Worm (Caenorhabditis elegans): ENCODE results near the gene R11G1.11.

The R11G1.11 gene

ce11 chrX:3625599-3625998 lies 29.1 kb upstream of the R11G1.11 start:
- TF ChIP-seq nhr-237 (tag; optimal IDR thresholded peaks at IDR 0.05) = no peak
- no peak for TF ChIP-seq ceh-43 (GFP tag; optimal IDR thresholded peaks at IDR 0.05)
- no peak for TF ChIP-seq ces-1 (GFP tag; optimal IDR thresholded peaks at IDR 0.05)
- no peak for TF ChIP-seq ceh-83 (GFP tag; optimal IDR thresholded peaks at IDR 0.05)
- no peak for TF ChIP-seq nhr-12 (tag; optimal IDR thresholded peaks at IDR 0.05)
- TF ChIP-seq mls-2 (tag; optimal IDR thresholded peaks at IDR 0.05) = no peak
- no peak for TF ChIP-seq unc-39 (tag; optimal IDR thresholded peaks at IDR 0.05)
- TF ChIP-seq mep-1 (tag; optimal IDR thresholded peaks at IDR 0.05) = no peak
- no peak for TF ChIP-seq sem-2 (GFP tag; optimal IDR thresholded peaks at IDR 0.05)
- TF ChIP-seq nhr-2 (tag; optimal IDR thresholded peaks at IDR 0.05) = no peak
- no peak for TF ChIP-seq nhr-76 (tag; optimal IDR thresholded peaks at IDR 0.05)
- no peak for TF ChIP-seq blmp-1 (tag; optimal IDR thresholded peaks at IDR 0.05)
- no peak for TF ChIP-seq pha-4 (tag; optimal IDR thresholded peaks at IDR 0.05)
- no peak for TF ChIP-seq unc-62 (GFP tag; optimal IDR thresholded peaks at IDR 0.05)
- no peak for TF ChIP-seq flh-1 (GFP tag; optimal IDR thresholded peaks at IDR 0.05)
- TF ChIP-seq lsy-2 (tag; optimal IDR thresholded peaks at IDR 0.05) = no peak
- TF ChIP-seq lin-32 (GFP tag; optimal IDR thresholded peaks at IDR 0.05) = no peak
- TF ChIP-seq ztf-11 (tag; optimal IDR thresholded peaks at IDR 0.05) = no peak
- TF ChIP-seq bed-3 (GFP tag; optimal IDR thresholded peaks at IDR 0.05) = no peak

- TF ChIP-seq ztf-11 (tag; optimal IDR thresholded peaks at IDR 0.05) (no peak), lsy-2 (tag; optimal IDR thresholded peaks at IDR 0.05) (no peak), nhr-2 (tag; optimal IDR thresholded peaks at IDR 0.05) (no peak), elt-3 (tag; optimal IDR thresholded peaks at IDR 0.05) (no peak), ham-2 (GFP tag; optimal IDR thresholded peaks at IDR 0.05) (no peak)
Observed at ce11 chrX:3628016-3628415, 26.7 kb upstream of the R11G1.11 start, which contains the start of gene vep-2. TSS of gene vep-2 (plus strand) at chrX:3628316.

ce11 chrX:3630090-3630489 lies 24.6 kb upstream of the R11G1.11 start:
- TF ChIP-seq elt-3 (tag; optimal IDR thresholded peaks at IDR 0.05) (no peak), snpc-4 (tag; optimal IDR thresholded peaks at IDR 0.05) (no peak), nhr-28 (tag; optimal IDR thresholded peaks at IDR 0.05) (no peak), nhr-2 (tag; optimal IDR thresholded peaks at IDR 0.05) (no peak), unc-39 (tag; optimal IDR thresholded peaks at IDR 0.05) (no peak), lin-32 (GFP tag; optimal IDR thresholded peaks at IDR 0.05) (no peak), ceh-39 (tag; optimal IDR thresholded peaks at IDR 0.05) (no peak), mep-1 (tag; optimal IDR thresholded peaks at IDR 0.05) (no peak), ham-2 (GFP tag; optimal IDR thresholded peaks at IDR 0.05) (no peak), sptf-1 (tag; optimal IDR thresholded peaks at IDR 0.05) (no peak), M03D4.4 (tag; optimal IDR thresholded peaks at IDR 0.05) (no peak)

- TF ChIP-seq unc-39 (tag; optimal IDR thresholded peaks at IDR 0.05) (no peak), tbx-8 (GFP tag; optimal IDR thresholded peaks at IDR 0.05) (peak; percentile 98), ceh-83 (GFP tag; optimal IDR thresholded peaks at IDR 0.05) (no peak), ceh-39 (tag; optimal IDR thresholded peaks at IDR 0.05) (no peak), hlh-1 (tag; optimal IDR thresholded peaks at IDR 0.05) (no peak), ztf-11 (tag; optimal IDR thresholded peaks at IDR 0.05) (no peak)
Observed at ce11 chrX:3631550-3631949, 23.2 kb upstream of the R11G1.11 start.

ce11 chrX:3633654-3634053 lies 21.1 kb upstream of the R11G1.11 start, which contains the start of gene gst-11:
TSS of gene gst-11 (minus strand) at chrX:3633754.
- no peak for TF ChIP-seq snpc-4 (tag; optimal IDR thresholded peaks at IDR 0.05)
- TF ChIP-seq ceh-39 (tag; optimal IDR thresholded peaks at IDR 0.05) = no peak
- TF ChIP-seq unc-39 (tag; optimal IDR thresholded peaks at IDR 0.05) = no peak
- TF ChIP-seq lin-32 (GFP tag; optimal IDR thresholded peaks at IDR 0.05) = no peak
- TF ChIP-seq cnd-1 (tag; optimal IDR thresholded peaks at IDR 0.05) = no peak
- no peak for TF ChIP-seq tbx-8 (GFP tag; optimal IDR thresholded peaks at IDR 0.05)
- no peak for TF ChIP-seq nhr-2 (tag; optimal IDR thresholded peaks at IDR 0.05)
- TF ChIP-seq nhr-12 (tag; optimal IDR thresholded peaks at IDR 0.05) = no peak
- TF ChIP-seq nhr-28 (tag; optimal IDR thresholded peaks at IDR 0.05) = no peak
- no peak for TF ChIP-seq lin-13 (tag; optimal IDR thresholded peaks at IDR 0.05)
- no peak for TF ChIP-seq zip-8 (tag; optimal IDR thresholded peaks at IDR 0.05)
- no peak for TF ChIP-seq lsy-2 (tag; optimal IDR thresholded peaks at IDR 0.05)
- TF ChIP-seq M03D4.4 (tag; optimal IDR thresholded peaks at IDR 0.05) = no peak
- no peak for TF ChIP-seq sptf-1 (tag; optimal IDR thresholded peaks at IDR 0.05)

ce11 chrX:3634782-3635181 lies 19.9 kb upstream of the R11G1.11 start:
- TF ChIP-seq ces-1 (GFP tag; optimal IDR thresholded peaks at IDR 0.05) (peak; percentile 18), unc-120 (tag; optimal IDR thresholded peaks at IDR 0.05; ENCODE audit: poor library complexity, severe bottlenecking) (no peak)

Data from whole organism, mixed stage, embryonic.